Fruit fly (Drosophila melanogaster) whole organism, embryonic: ENCODE data around the gene Gnmt.

Experiments
- CG11247 ChIP-seq: fragments of 200-800 bp; sonication (Bioruptor generic); IDR thresholded peaks from 2 replicates; pipeline ENCODE4 v1.3.6; 2022; ENCODE audit warnings: missing biosample characterization, missing genetic modification characterization
- CG15601 ChIP-seq: fragments of 200-800 bp; sonication (Bioruptor generic); optimal IDR thresholded peaks from 3 replicates; lab custom pipeline; 2019; ENCODE audit warnings: missing biosample characterization, mild to moderate bottlenecking, missing genetic modification characterization, moderate library complexity
- CG7556 ChIP-seq: fragments of 200-800 bp; sonication (Bioruptor generic); optimal IDR thresholded peaks from 2 replicates; lab custom pipeline; 2017; ENCODE audit warnings: missing biosample characterization, mild to moderate bottlenecking, missing genetic modification characterization
- CG7839 ChIP-seq: fragments of 200-800 bp; sonication (Bioruptor generic); optimal IDR thresholded peaks from 3 replicates; lab custom pipeline; 2018; ENCODE audit warnings: missing biosample characterization, mild to moderate bottlenecking, missing genetic modification characterization, moderate library complexity
- CG8359 ChIP-seq: fragments of 200-800 bp; sonication (Bioruptor generic); optimal IDR thresholded peaks from 2 replicates; lab custom pipeline; 2017; ENCODE audit warnings: missing biosample characterization, mild to moderate bottlenecking, missing genetic modification characterization, borderline replicate concordance
- CG9817 ChIP-seq: fragments of 200-800 bp; sonication (Bioruptor generic); optimal IDR thresholded peaks from 2 replicates; lab custom pipeline; 2018; ENCODE audit warnings: missing biosample characterization, mild to moderate bottlenecking, missing genetic modification characterization, moderate library complexity
- D ChIP-seq, 2 experiments: fragments of 200-800 bp in 1 of 2; fragments of >200 bp in 1 of 2; sonication (Bioruptor generic) in 1 of 2; optimal IDR thresholded peaks; 2 replicates in 1 of 2; 3 replicates in 1 of 2; lab custom pipeline; 2017; ENCODE audit warnings: mild to moderate bottlenecking in 1 of 2, missing biosample characterization in 1 of 2, missing genetic modification characterization in 1 of 2, missing genetic modification reagents in 1 of 2
- Dip2 ChIP-seq: fragments of 200-800 bp; sonication (Bioruptor generic); IDR thresholded peaks from 2 replicates; pipeline ENCODE4 v1.3.6; 2022; ENCODE audit warnings: missing biosample characterization, missing genetic modification characterization
- Nf-YA ChIP-seq: fragments of 200-800 bp; sonication (Bioruptor generic); IDR thresholded peaks from 2 replicates; pipeline ENCODE4 v1.3.6; 2022; ENCODE audit warnings: missing biosample characterization, missing genetic modification characterization
- fd96Cb ChIP-seq: fragments of 200-800 bp; sonication (Bioruptor generic); optimal IDR thresholded peaks from 2 replicates; lab custom pipeline; 2018; ENCODE audit warnings: missing biosample characterization, mild to moderate bottlenecking, missing genetic modification characterization, moderate library complexity
- zf30C ChIP-seq: fragments of 200-800 bp; sonication (Bioruptor generic); optimal IDR thresholded peaks from 3 replicates; lab custom pipeline; 2018; ENCODE audit warnings: missing biosample characterization, mild to moderate bottlenecking, missing genetic modification characterization

dm6 chr3R:12653511-12654252 lies 20.7 kb upstream of the Gnmt start:
- TF ChIP-seq Dip2 (GFP tag; lab: Robert Waterston, UW): peak; percentile 57
- peak; percentile 85 for TF ChIP-seq CG7556 (GFP tag; lab: Kevin White, UChicago)
- no peak for TF ChIP-seq D (optimal IDR thresholded peaks at IDR 0.05; lab: Kevin White, UChicago)
- TF ChIP-seq D (GFP tag; optimal IDR thresholded peaks at IDR 0.05; lab: Kevin White, UChicago): peak; percentile 84
- TF ChIP-seq CG8359 (GFP tag; lab: Kevin White, UChicago): peak; percentile 62
- peak; percentile 89 for TF ChIP-seq CG7839 (tag; lab: Kevin White, UChicago)
- peak; percentile 69 for TF ChIP-seq CG15601
- TF ChIP-seq zf30C: no peak
- TF ChIP-seq CG9817 (tag; lab: Kevin White, UChicago): peak; percentile 78
- TF ChIP-seq CG11247 (GFP tag; lab: Robert Waterston, UW): peak; percentile 67
- peak; percentile 84 for TF ChIP-seq fd96Cb (tag; lab: Kevin White, UChicago)
- TF ChIP-seq Nf-YA (GFP tag; lab: Robert Waterston, UW): peak; percentile 65
